Fruit fly (Drosophila melanogaster): ENCODE data around the gene CG45101.

The CG45101 gene

DNA sequence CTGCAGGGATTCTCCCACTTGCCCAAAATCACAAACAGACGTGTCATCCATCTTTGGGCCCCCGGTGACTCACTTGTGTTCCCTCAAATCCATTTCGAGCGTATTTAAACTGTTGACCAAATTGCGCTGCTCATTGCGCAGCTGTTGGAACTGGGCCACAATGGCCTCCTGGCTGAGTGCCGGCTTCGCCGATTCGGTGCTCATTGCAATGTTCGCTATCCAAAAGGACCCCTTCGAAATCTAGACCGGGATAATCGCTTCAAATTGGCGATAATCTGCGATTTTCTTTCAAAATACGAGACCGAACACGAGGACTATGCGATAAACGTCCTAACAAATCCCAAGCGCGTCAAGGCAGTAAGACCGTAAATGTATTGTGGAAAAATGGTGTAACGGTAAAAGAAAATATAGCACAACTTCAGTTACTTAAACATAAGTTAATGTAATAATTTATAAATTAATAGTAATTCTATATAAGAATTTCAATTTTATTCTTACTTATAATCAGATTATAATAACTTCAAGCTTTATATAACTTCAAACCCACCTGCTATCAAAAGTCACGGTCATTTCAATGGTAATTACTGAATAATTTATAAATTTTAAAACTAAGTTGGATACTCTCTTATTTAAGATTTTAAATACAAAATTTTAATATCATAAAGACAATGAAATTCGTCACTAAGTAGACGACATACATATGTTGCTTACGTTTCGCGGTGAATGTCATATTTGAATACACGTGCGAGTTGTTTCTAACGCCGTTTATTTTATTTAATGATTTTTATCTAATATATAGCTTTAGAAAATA, 9.5 kb downstream of the CG45101 start, which contains the start of the genes Pfdn2 and Noc1:
Pfdn2 (minus strand) TSS at position 346 of the 811 bp plus-strand sequence.
Noc1 (plus strand) TSS at position 727 of the 811 bp plus-strand sequence.
- TF ChIP-seq CG11762 (GFP tag; optimal IDR thresholded peaks at IDR 0.05; ENCODE audit: insufficient read depth), result no peak
- TF ChIP-seq cyc (GFP tag; optimal IDR thresholded peaks at IDR 0.05), result no peak
- TF ChIP-seq Lpt (GFP tag; optimal IDR thresholded peaks at IDR 0.05), result no peak
- TF ChIP-seq CG11294 (GFP tag; IDR thresholded peaks at IDR 0.05), result peak; percentile 50; the same call in 1 of the 2 replicates
- TF ChIP-seq CG32006 (GFP tag; optimal IDR thresholded peaks at IDR 0.05), result no peak
- TF ChIP-seq Smox (GFP tag; optimal IDR thresholded peaks at IDR 0.05), result no peak
- no peak for TF ChIP-seq CG10669 (GFP tag; optimal IDR thresholded peaks at IDR 0.05)
- TF ChIP-seq CG15336 (GFP tag; IDR thresholded peaks at IDR 0.05), result 0 out of 2 replicates have a peak, but pooled peaks have one; percentile 7
- TF ChIP-seq Hr38 (GFP tag; optimal IDR thresholded peaks at IDR 0.05), result no peak
- TF ChIP-seq dac (GFP tag; optimal IDR thresholded peaks at IDR 0.05), result no peak
- no peak for TF ChIP-seq CG7368 (GFP tag; optimal IDR thresholded peaks at IDR 0.05)
- no peak for TF ChIP-seq CG6808 (GFP tag; optimal IDR thresholded peaks at IDR 0.05)
- TF ChIP-seq Hr39 (GFP tag; optimal IDR thresholded peaks at IDR 0.05), result no peak
- TF ChIP-seq achi (GFP tag; optimal IDR thresholded peaks at IDR 0.05), result no peak
- TF ChIP-seq net (GFP tag; optimal IDR thresholded peaks at IDR 0.05), result no peak
- no peak for TF ChIP-seq CG11902 (GFP tag; optimal IDR thresholded peaks at IDR 0.05)
- no peak for TF ChIP-seq CG9139 (GFP tag; optimal IDR thresholded peaks at IDR 0.05)
- TF ChIP-seq CG31627 (GFP tag; optimal IDR thresholded peaks at IDR 0.05), result peak; percentile 51
- no peak for TF ChIP-seq fkh (GFP tag; optimal IDR thresholded peaks at IDR 0.05)
- no peak for TF ChIP-seq topi (GFP tag; optimal IDR thresholded peaks at IDR 0.05)
- TF ChIP-seq CG8119 (GFP tag; IDR thresholded peaks at IDR 0.05), result no peak
- TF ChIP-seq Met (GFP tag; optimal IDR thresholded peaks at IDR 0.05), result no peak
- TF ChIP-seq CG6792 (GFP tag; optimal IDR thresholded peaks at IDR 0.05), result no peak
- peak; percentile 20 for TF ChIP-seq CG6854 (GFP tag; optimal IDR thresholded peaks at IDR 0.05)
- TF ChIP-seq lz (GFP tag; optimal IDR thresholded peaks at IDR 0.05), result peak; percentile 38
- no peak for TF ChIP-seq CG3919 (GFP tag; optimal IDR thresholded peaks at IDR 0.05)
- TF ChIP-seq CG4318 (GFP tag; optimal IDR thresholded peaks at IDR 0.05), result no peak
- TF ChIP-seq CG6276 (GFP tag; optimal IDR thresholded peaks at IDR 0.05), result no peak
- peak; percentile 31 for TF ChIP-seq CG3032 (tag; optimal IDR thresholded peaks at IDR 0.05)
- TF ChIP-seq salr (GFP tag; optimal IDR thresholded peaks at IDR 0.05), result no peak
- TF ChIP-seq Blimp-1 (GFP tag; optimal IDR thresholded peaks at IDR 0.05), result no peak
- TF ChIP-seq Sox14 (GFP tag; optimal IDR thresholded peaks at IDR 0.05), result no peak
- TF ChIP-seq eg (GFP tag; IDR thresholded peaks at IDR 0.05), result no peak
- TF ChIP-seq CG16779 (tag; optimal IDR thresholded peaks at IDR 0.05), result no peak
- TF ChIP-seq fd85E (GFP tag; optimal IDR thresholded peaks at IDR 0.05), result no peak
- TF ChIP-seq Sox15 (GFP tag; optimal IDR thresholded peaks at IDR 0.05), result no peak
- no peak for TF ChIP-seq Eip93F (GFP tag; optimal IDR thresholded peaks at IDR 0.05)
- no peak for TF ChIP-seq fd59A (GFP tag; optimal IDR thresholded peaks at IDR 0.05)
- no peak for TF ChIP-seq dsx (GFP tag; optimal IDR thresholded peaks at IDR 0.05; ENCODE audit: poor library complexity, severe bottlenecking)
- peak; percentile 30; the same call in 1 of the 2 replicates for TF ChIP-seq Gug (GFP tag; IDR thresholded peaks at IDR 0.05)
- TF ChIP-seq CG6163 (GFP tag; IDR thresholded peaks at IDR 0.05), result no peak
- TF ChIP-seq CG8632 (GFP tag; optimal IDR thresholded peaks at IDR 0.05), result no peak
- TF ChIP-seq Ets21C (GFP tag; optimal IDR thresholded peaks at IDR 0.05), result no peak
- TF ChIP-seq CG34406 (GFP tag; optimal IDR thresholded peaks at IDR 0.05), result no peak
- TF ChIP-seq vri (GFP tag; optimal IDR thresholded peaks at IDR 0.05), result no peak
- peak; percentile 2 for TF ChIP-seq CG8319 (GFP tag; optimal IDR thresholded peaks at IDR 0.05)
- TF ChIP-seq spab (GFP tag; optimal IDR thresholded peaks at IDR 0.05), result no peak
- no peak for TF ChIP-seq OdsH (GFP tag; optimal IDR thresholded peaks at IDR 0.05)
- no peak for TF ChIP-seq svp (GFP tag)
- TF ChIP-seq CG1621 (tag; optimal IDR thresholded peaks at IDR 0.05), result no peak
- TF ChIP-seq CG10631 (GFP tag; optimal IDR thresholded peaks at IDR 0.05), result peak; percentile 73

Data from whole organism, prepupa.